Worm (Caenorhabditis elegans) whole organism, L1 larva: ENCODE results near the gene aco-1.

Experiments used
- C04F5.9 ChIP-seq: sonication (generic microtip); optimal IDR thresholded peaks from 2 replicates; lab custom pipeline; 2016; ENCODE audit warnings: missing genetic modification characterization, missing compliant biosample characterization
- C16A3.4 ChIP-seq: fragments of 150-350 bp; optimal IDR thresholded peaks from 2 replicates; lab custom pipeline; 2014; ENCODE audit warnings: missing biosample characterization, missing genetic modification characterization
- aly-2 ChIP-seq: fragments of 150-350 bp; optimal IDR thresholded peaks from 2 replicates; lab custom pipeline; 2014; ENCODE audit warnings: missing biosample characterization, missing genetic modification characterization
- ceh-88 ChIP-seq: fragments of 200-800 bp; sonication (Bioruptor generic); IDR thresholded peaks from 2 replicates; pipeline ENCODE4 v1.3.6; 2022; ENCODE audit warnings: missing genetic modification characterization, missing compliant biosample characterization
- ces-1 ChIP-seq: fragments of 150-350 bp; optimal IDR thresholded peaks from 2 replicates; lab custom pipeline; 2014; ENCODE audit warnings: missing biosample characterization, missing genetic modification reagents, missing genetic modification characterization
- dpl-1 ChIP-seq, 3 experiments: fragments of 150-350 bp in 2 of 3; sonication (generic microtip) in 1 of 3; optimal IDR thresholded peaks; 2 replicates each; lab custom pipeline; 2014 to 2017; ENCODE audit warnings: missing biosample characterization in 3 of 3, missing genetic modification characterization in 3 of 3, missing genetic modification reagents in 3 of 3
- dsc-1 ChIP-seq: sonication (generic microtip); optimal IDR thresholded peaks from 2 replicates; lab custom pipeline; 2016; ENCODE audit warnings: mild to moderate bottlenecking, missing genetic modification characterization, missing compliant biosample characterization
- efl-1 ChIP-seq, 4 experiments: fragments of 150-350 bp; optimal IDR thresholded peaks in 3 of 4; peaks in 1 of 4; 1 replicate in 1 of 4; 2 replicates in 3 of 4; lab custom pipeline; 2014; ENCODE audit warnings: missing biosample characterization in 2 of 4, missing genetic modification characterization in 2 of 4, missing genetic modification reagents in 2 of 4
- efl-3 ChIP-seq: fragments of 200-800 bp; sonication (Bioruptor generic); optimal IDR thresholded peaks from 2 replicates; lab custom pipeline; 2018; ENCODE audit warnings: mild to moderate bottlenecking, missing genetic modification characterization, missing compliant biosample characterization
- egl-13 ChIP-seq: sonication (generic microtip); optimal IDR thresholded peaks from 2 replicates; lab custom pipeline; 2016; ENCODE audit warnings: missing genotype, missing genetic modification reagents, missing genetic modification characterization, missing compliant biosample characterization
- elt-2 ChIP-seq: sonication (generic microtip); optimal IDR thresholded peaks from 2 replicates; lab custom pipeline; 2016; ENCODE audit warnings: missing genetic modification characterization, mild to moderate bottlenecking, inconsistent platforms, missing compliant biosample characterization, missing genetic modification reagents
- ets-5 ChIP-seq: fragments of 200-800 bp; sonication (Bioruptor generic); IDR thresholded peaks from 2 replicates; pipeline ENCODE4 v1.3.6; 2022; ENCODE audit warnings: missing genetic modification characterization, missing compliant biosample characterization
- fos-1 ChIP-seq: fragments of 150-350 bp; optimal IDR thresholded peaks from 2 replicates; lab custom pipeline; 2014; ENCODE audit warnings: missing biosample characterization, missing genetic modification characterization
- hlh-17 ChIP-seq: fragments of 200-800 bp; sonication (Bioruptor generic); optimal IDR thresholded peaks from 2 replicates; lab custom pipeline; 2018; ENCODE audit warnings: missing genetic modification characterization, mild to moderate bottlenecking, missing compliant biosample characterization, moderate library complexity, borderline replicate concordance
- hlh-4 ChIP-seq: sonication (generic microtip); optimal IDR thresholded peaks from 2 replicates; lab custom pipeline; 2016; ENCODE audit warnings: mild to moderate bottlenecking, missing genetic modification characterization, missing compliant biosample characterization
- hpl-2 ChIP-seq: fragments of 150-350 bp; optimal IDR thresholded peaks from 2 replicates; lab custom pipeline; 2014; ENCODE audit warnings: missing biosample characterization, missing genetic modification reagents, missing genetic modification characterization
- irx-1 ChIP-seq: sonication (generic microtip); optimal IDR thresholded peaks from 2 replicates; lab custom pipeline; 2016; ENCODE audit warnings: missing genetic modification characterization, missing compliant biosample characterization
- isw-1 ChIP-seq: fragments of 200-800 bp; sonication (Bioruptor generic); IDR thresholded peaks from 2 replicates; pipeline ENCODE4 v1.3.6; 2022; ENCODE audit warnings: missing genetic modification characterization, missing compliant biosample characterization
- jun-1 ChIP-seq: fragments of 150-350 bp; optimal IDR thresholded peaks from 2 replicates; lab custom pipeline; 2014; ENCODE audit warnings: missing biosample characterization, missing genetic modification reagents, missing genetic modification characterization
- lin-13 ChIP-seq: fragments of 150-350 bp; optimal IDR thresholded peaks from 2 replicates; lab custom pipeline; 2014; ENCODE audit warnings: missing biosample characterization, missing genetic modification reagents, missing genetic modification characterization
- lin-14 ChIP-seq: fragments of 200-800 bp; sonication (Bioruptor generic); optimal IDR thresholded peaks from 2 replicates; lab custom pipeline; 2018; ENCODE audit warnings: mild to moderate bottlenecking, missing genetic modification characterization, moderate library complexity, missing compliant biosample characterization
- lin-15B ChIP-seq: fragments of 150-350 bp; sonication (generic microtip); optimal IDR thresholded peaks from 3 replicates; lab custom pipeline; 2014; ENCODE audit warnings: missing biosample characterization, missing genetic modification characterization
- lin-35 ChIP-seq, 2 experiments: fragments of 150-350 bp; optimal IDR thresholded peaks; 2 replicates each; lab custom pipeline; 2014; ENCODE audit warnings: missing biosample characterization in 2 of 2, missing genetic modification characterization in 2 of 2, missing genetic modification reagents in 2 of 2
- lin-39 ChIP-seq: fragments of 150-350 bp; optimal IDR thresholded peaks from 2 replicates; lab custom pipeline; 2014; ENCODE audit warnings: missing biosample characterization, missing genetic modification reagents, missing genetic modification characterization
- mab-9 ChIP-seq: fragments of 200-800 bp; sonication (Bioruptor generic); IDR thresholded peaks from 2 replicates; pipeline ENCODE4 v1.3.6; 2022; ENCODE audit warnings: missing genetic modification reagents, missing genetic modification characterization, missing compliant biosample characterization
- nhr-11 ChIP-seq: fragments of 150-350 bp; optimal IDR thresholded peaks from 2 replicates; lab custom pipeline; 2014; ENCODE audit warnings: missing biosample characterization, missing genetic modification characterization
- nhr-12 ChIP-seq: sonication (generic microtip); optimal IDR thresholded peaks from 2 replicates; lab custom pipeline; 2017; ENCODE audit warnings: missing biosample characterization, missing genetic modification characterization
- nhr-47 ChIP-seq: sonication (generic microtip); optimal IDR thresholded peaks from 2 replicates; lab custom pipeline; 2016; ENCODE audit warnings: mild to moderate bottlenecking, missing genetic modification characterization, moderate library complexity, missing compliant biosample characterization
- nhr-84 ChIP-seq: sonication (generic microtip); optimal IDR thresholded peaks from 2 replicates; lab custom pipeline; 2017; ENCODE audit warnings: missing biosample characterization, missing genetic modification characterization
- nhr-90 ChIP-seq: sonication (generic microtip); optimal IDR thresholded peaks from 2 replicates; lab custom pipeline; 2016; ENCODE audit warnings: mild to moderate bottlenecking, missing genetic modification characterization, missing compliant biosample characterization; ENCODE audit not compliant: poor library complexity
- sox-4 ChIP-seq: sonication (generic microtip); optimal IDR thresholded peaks from 2 replicates; lab custom pipeline; 2016; ENCODE audit warnings: missing genetic modification characterization, missing compliant biosample characterization
- swsn-7 ChIP-seq: sonication (generic microtip); optimal IDR thresholded peaks from 2 replicates; lab custom pipeline; 2016; ENCODE audit warnings: missing genetic modification characterization, missing compliant biosample characterization
- tbx-2 ChIP-seq: sonication (generic microtip); optimal IDR thresholded peaks from 2 replicates; lab custom pipeline; 2016; ENCODE audit warnings: missing genetic modification characterization, missing compliant biosample characterization
- tlp-1 ChIP-seq: fragments of 150-350 bp; optimal IDR thresholded peaks from 2 replicates; lab custom pipeline; 2014; ENCODE audit warnings: missing biosample characterization, missing genetic modification characterization
- unc-130 ChIP-seq: fragments of 150-350 bp; optimal IDR thresholded peaks from 2 replicates; lab custom pipeline; 2017; ENCODE audit warnings: missing biosample characterization, missing genetic modification characterization, inconsistent platforms
- vab-15 ChIP-seq: sonication (generic microtip); optimal IDR thresholded peaks from 2 replicates; lab custom pipeline; 2017; ENCODE audit warnings: missing genotype, mild to moderate bottlenecking, missing genetic modification characterization, missing compliant biosample characterization
- xbp-1 ChIP-seq: sonication (generic microtip); optimal IDR thresholded peaks from 2 replicates; lab custom pipeline; 2016; ENCODE audit warnings: missing genetic modification characterization, missing compliant biosample characterization

The aco-1 gene

ce11 chrX:11339375-11339924 lies at the start of gene aco-1 (continued):
- no peak for TF ChIP-seq tbx-2 (tag; lab: Kevin White, UChicago)
- TF ChIP-seq dpl-1 (GFP tag; optimal IDR thresholded peaks at IDR 0.05; lab: Kevin White, UChicago): peak in 2 of 3 experiments; percentile 28 to 30
- TF ChIP-seq elt-2: peak; percentile 69
- TF ChIP-seq vab-15 (tag; lab: Kevin White, UChicago): no peak
- TF ChIP-seq hlh-4 (tag; lab: Kevin White, UChicago): no peak
- peak; percentile 34 for TF ChIP-seq swsn-7 (tag; lab: Kevin White, UChicago)
- TF ChIP-seq lin-35 (GFP tag; optimal IDR thresholded peaks at IDR 0.05; lab: Kevin White, UChicago): peak; percentile 24 to 70
- peak; percentile 24 for TF ChIP-seq xbp-1 (tag; lab: Kevin White, UChicago)
- no peak for TF ChIP-seq dsc-1 (tag; lab: Kevin White, UChicago)
- TF ChIP-seq lin-13 (GFP tag; lab: Kevin White, UChicago): no peak
- no peak for TF ChIP-seq tlp-1 (tag; lab: Kevin White, UChicago)
- no peak for TF ChIP-seq ets-5 (GFP tag; lab: Robert Waterston, UW)
- no peak for TF ChIP-seq egl-13 (tag; lab: Kevin White, UChicago)
- no peak for TF ChIP-seq hlh-17 (GFP tag; lab: Kevin White, UChicago)
- no peak for TF ChIP-seq nhr-84
- no peak for TF ChIP-seq isw-1 (GFP tag; lab: Robert Waterston, UW)
- TF ChIP-seq aly-2 (tag; lab: Kevin White, UChicago): no peak
- no peak for TF ChIP-seq lin-39 (tag; lab: Kevin White, UChicago)
- TF ChIP-seq jun-1 (tag; lab: Kevin White, UChicago): no peak
- no peak for TF ChIP-seq sox-4 (tag; lab: Kevin White, UChicago)
- no peak for TF ChIP-seq mab-9 (GFP tag; lab: Robert Waterston, UW)
- TF ChIP-seq lin-15B: no peak
- TF ChIP-seq unc-130: peak; percentile 47
- TF ChIP-seq irx-1 (tag; lab: Kevin White, UChicago): no peak
- peak; percentile 35 for TF ChIP-seq efl-3 (GFP tag; lab: Kevin White, UChicago)
- no peak for TF ChIP-seq nhr-11 (tag; lab: Kevin White, UChicago)
- TF ChIP-seq lin-14: peak; percentile 78
- TF ChIP-seq ceh-88 (GFP tag; lab: Robert Waterston, UW): no peak
- peak; percentile 27 to 31 for TF ChIP-seq efl-1 (optimal IDR thresholded peaks at IDR 0.05; lab: Kevin White, UChicago)
- no peak for TF ChIP-seq efl-1 (GFP tag; optimal IDR thresholded peaks at IDR 0.05 in 1 of 2; lab: Kevin White, UChicago)
- no peak for TF ChIP-seq fos-1
- TF ChIP-seq nhr-47 (tag; lab: Kevin White, UChicago): peak; percentile 49

ce11 chrX:11289925-11290324 lies 49.7 kb upstream of the aco-1 start:
- TF ChIP-seq elt-2 (peak; percentile 53), nhr-12 (no peak)
- TF ChIP-seq, all 84 proteins: peak for 1

ce11 chrX:11290528-11290927 lies 49.1 kb upstream of the aco-1 start:
- TF ChIP-seq lin-39 (tag; lab: Kevin White, UChicago) (no peak), C04F5.9 (tag; lab: Kevin White, UChicago) (no peak), hpl-2 (GFP tag; lab: Kevin White, UChicago) (no peak)
- TF ChIP-seq, all 84 proteins: peak for 0

ce11 chrX:11296683-11297365 lies 42.9 kb upstream of the aco-1 start, which contains the start of gene inx-2:
Gene inx-2, minus strand, starts transcription at chrX:11296733.
- TF ChIP-seq C16A3.4 (tag; lab: Kevin White, UChicago) (no peak), ces-1 (GFP tag; lab: Kevin White, UChicago) (no peak), nhr-90 (tag; lab: Kevin White, UChicago) (no peak)
